Worm (Caenorhabditis elegans) whole organism, L2 larva: Measurements from ENCODE around the gene moc-6.

Experiments used
- C34F6.9 ChIP-seq: fragments of 150-350 bp; optimal IDR thresholded peaks from 2 replicates; lab custom pipeline; 2014; ENCODE audit warnings: missing biosample characterization, missing genetic modification characterization
- F13H6.1 ChIP-seq: sonication (generic microtip); optimal IDR thresholded peaks from 2 replicates; lab custom pipeline; 2016; ENCODE audit warnings: missing genetic modification characterization, missing compliant biosample characterization
- R02D3.7 ChIP-seq: fragments of 150-350 bp; optimal IDR thresholded peaks from 2 replicates; lab custom pipeline; 2014; ENCODE audit warnings: missing biosample characterization, missing genetic modification characterization
- Y55F3AM.14 ChIP-seq: fragments of 200-800 bp; sonication (Bioruptor generic); optimal IDR thresholded peaks from 2 replicates; lab custom pipeline; 2018; ENCODE audit warnings: mild to moderate bottlenecking, missing genetic modification characterization, missing compliant biosample characterization
- ZK546.5 ChIP-seq: sonication (generic microtip); optimal IDR thresholded peaks from 2 replicates; lab custom pipeline; 2017; ENCODE audit warnings: missing biosample characterization, missing genetic modification characterization
- alr-1 ChIP-seq: fragments of 150-350 bp; optimal IDR thresholded peaks from 2 replicates; lab custom pipeline; 2014; ENCODE audit warnings: missing biosample characterization, missing genetic modification characterization
- ama-1 ChIP-seq: fragments of 150-350 bp; optimal IDR thresholded peaks from 2 replicates; lab custom pipeline; 2018; ENCODE audit warnings: inconsistent platforms
- blmp-1 ChIP-seq: sonication (generic microtip); optimal IDR thresholded peaks from 2 replicates; lab custom pipeline; 2017; ENCODE audit warnings: missing genetic modification characterization, mild to moderate bottlenecking, missing compliant biosample characterization, antibody characterized with exemption, moderate library complexity; ENCODE audit not compliant: insufficient read depth
- ceh-16 ChIP-seq: fragments of 150-350 bp; optimal IDR thresholded peaks from 2 replicates; lab custom pipeline; 2014; ENCODE audit warnings: missing biosample characterization, missing genetic modification characterization
- ceh-82 ChIP-seq: fragments of 150-350 bp; optimal IDR thresholded peaks from 2 replicates; lab custom pipeline; 2014; ENCODE audit warnings: missing biosample characterization, missing genetic modification characterization
- crh-2 ChIP-seq: sonication (generic microtip); optimal IDR thresholded peaks from 2 replicates; lab custom pipeline; 2017; ENCODE audit warnings: missing biosample characterization, missing genetic modification characterization
- dmd-4 ChIP-seq: sonication (generic microtip); optimal IDR thresholded peaks from 2 replicates; lab custom pipeline; 2017; ENCODE audit warnings: missing biosample characterization, missing genetic modification characterization
- egl-27 ChIP-seq: sonication (generic microtip); optimal IDR thresholded peaks from 3 replicates; lab custom pipeline; 2017; ENCODE audit warnings: missing biosample characterization, missing genetic modification reagents, missing genetic modification characterization
- elt-1 ChIP-seq: fragments of 150-350 bp; optimal IDR thresholded peaks from 2 replicates; lab custom pipeline; 2014; ENCODE audit warnings: missing biosample characterization, missing genetic modification characterization
- elt-3 ChIP-seq: sonication (generic microtip); optimal IDR thresholded peaks from 2 replicates; lab custom pipeline; 2017; ENCODE audit warnings: missing biosample characterization, missing genetic modification characterization
- fos-1 ChIP-seq: fragments of 150-350 bp; optimal IDR thresholded peaks from 2 replicates; lab custom pipeline; 2014; ENCODE audit warnings: missing biosample characterization, missing genetic modification characterization
- gmeb-1 ChIP-seq: fragments of 150-350 bp; optimal IDR thresholded peaks from 2 replicates; lab custom pipeline; 2014; ENCODE audit warnings: missing biosample characterization, missing genetic modification characterization
- lin-11 ChIP-seq: fragments of 150-350 bp; sonication (generic microtip); optimal IDR thresholded peaks from 2 replicates; lab custom pipeline; 2014; ENCODE audit warnings: missing biosample characterization, missing genetic modification characterization, inconsistent platforms, mixed read lengths
- lin-13 ChIP-seq: fragments of 150-350 bp; optimal IDR thresholded peaks from 2 replicates; lab custom pipeline; 2014; ENCODE audit warnings: missing biosample characterization, missing genetic modification reagents, missing genetic modification characterization
- lin-39 ChIP-seq: fragments of 150-350 bp; optimal IDR thresholded peaks from 2 replicates; lab custom pipeline; 2014; ENCODE audit warnings: missing biosample characterization, missing genetic modification reagents, missing genetic modification characterization
- lsy-2 ChIP-seq, 2 experiments: fragments of 150-350 bp in 1 of 2; sonication (generic microtip) in 1 of 2; optimal IDR thresholded peaks; 2 replicates each; lab custom pipeline; 2014 to 2017; ENCODE audit warnings: missing biosample characterization in 2 of 2, missing genetic modification characterization in 2 of 2
- mab-5 ChIP-seq: fragments of 150-350 bp; optimal IDR thresholded peaks from 2 replicates; lab custom pipeline; 2014; ENCODE audit warnings: missing biosample characterization, missing genetic modification characterization
- mdl-1 ChIP-seq, 2 experiments: fragments of 150-350 bp in 1 of 2; sonication (generic microtip) in 1 of 2; optimal IDR thresholded peaks; 2 replicates each; lab custom pipeline; 2017; ENCODE audit warnings: missing biosample characterization in 2 of 2, missing genetic modification characterization in 2 of 2
- nhr-12 ChIP-seq: fragments of 150-350 bp; optimal IDR thresholded peaks from 2 replicates; lab custom pipeline; 2014; ENCODE audit warnings: missing biosample characterization, missing genetic modification characterization
- nhr-129 ChIP-seq: fragments of 150-350 bp; optimal IDR thresholded peaks from 2 replicates; lab custom pipeline; 2014; ENCODE audit warnings: missing biosample characterization, missing genetic modification characterization
- nhr-237 ChIP-seq: fragments of 150-350 bp; optimal IDR thresholded peaks from 2 replicates; lab custom pipeline; 2014; ENCODE audit warnings: missing biosample characterization, missing genetic modification characterization
- nhr-25 ChIP-seq: fragments of 150-350 bp; sonication (generic microtip); optimal IDR thresholded peaks from 3 replicates; lab custom pipeline; 2014; ENCODE audit warnings: missing biosample characterization, missing genetic modification characterization
- nhr-6 ChIP-seq: fragments of 150-350 bp; optimal IDR thresholded peaks from 2 replicates; lab custom pipeline; 2014; ENCODE audit warnings: missing biosample characterization, missing genetic modification characterization
- peb-1 ChIP-seq: fragments of 150-350 bp; optimal IDR thresholded peaks from 2 replicates; lab custom pipeline; 2014; ENCODE audit warnings: missing biosample characterization, missing genetic modification characterization
- skn-1 ChIP-seq: sonication (generic microtip); optimal IDR thresholded peaks from 2 replicates; lab custom pipeline; 2017; ENCODE audit warnings: missing biosample characterization, missing genetic modification characterization
- sma-3 ChIP-seq: sonication (generic microtip); optimal IDR thresholded peaks from 2 replicates; lab custom pipeline; 2016; ENCODE audit warnings: missing genetic modification reagents, missing genetic modification characterization, missing compliant biosample characterization
- sma-9 ChIP-seq, 2 experiments: fragments of 150-350 bp in 1 of 2; sonication (generic microtip) in 1 of 2; optimal IDR thresholded peaks; 2 replicates each; lab custom pipeline; 2014 to 2016; ENCODE audit warnings: missing genetic modification characterization in 2 of 2, mild to moderate bottlenecking in 1 of 2, missing biosample characterization in 1 of 2, missing compliant biosample characterization in 1 of 2, missing genetic modification reagents in 1 of 2, moderate library complexity in 1 of 2
- unc-55 ChIP-seq: fragments of 150-350 bp; sonication (generic microtip); optimal IDR thresholded peaks from 3 replicates; lab custom pipeline; 2014; ENCODE audit warnings: missing biosample characterization, missing genetic modification reagents, missing genetic modification characterization
- unc-62 ChIP-seq: fragments of 150-350 bp; optimal IDR thresholded peaks from 2 replicates; lab custom pipeline; 2014; ENCODE audit warnings: missing biosample characterization, missing genetic modification reagents, missing genetic modification characterization
- zag-1 ChIP-seq: fragments of 150-350 bp; optimal IDR thresholded peaks from 2 replicates; lab custom pipeline; 2014; ENCODE audit warnings: missing biosample characterization, missing genetic modification characterization
- ztf-11 ChIP-seq: sonication (generic microtip); optimal IDR thresholded peaks from 2 replicates; lab custom pipeline; 2017; ENCODE audit warnings: missing biosample characterization, missing genetic modification characterization

The moc-6 gene

ce11 chrIII:5181217-5181616 is 14.6 kb upstream of the moc-6 start:
- TF ChIP-seq nhr-129 (tag; lab: Kevin White, UChicago) (peak; percentile 42), fos-1 (tag; lab: Kevin White, UChicago) (peak; percentile 22), mab-5 (tag; lab: Kevin White, UChicago) (no peak)

ce11 chrIII:5181641-5182040 is 14.1 kb upstream of the moc-6 start:
- TF ChIP-seq unc-62 (GFP tag; lab: Kevin White, UChicago) (no peak), fos-1 (tag; lab: Kevin White, UChicago) (no peak), dmd-4 (tag; lab: Kevin White, UChicago) (no peak), skn-1 (tag; lab: Kevin White, UChicago) (no peak), zag-1 (tag; lab: Kevin White, UChicago) (no peak), nhr-237 (tag; lab: Kevin White, UChicago) (no peak), nhr-129 (tag; lab: Kevin White, UChicago) (no peak), C34F6.9 (no peak), ztf-11 (tag; lab: Kevin White, UChicago) (no peak), F13H6.1 (no peak), unc-55 (GFP tag; lab: Kevin White, UChicago) (no peak)
- TF ChIP-seq, all 48 proteins: peak for 0

- TF ChIP-seq nhr-12 (tag; lab: Kevin White, UChicago) (no peak), zag-1 (tag; lab: Kevin White, UChicago) (no peak), nhr-129 (tag; lab: Kevin White, UChicago) (peak; percentile 36), unc-55 (GFP tag; lab: Kevin White, UChicago) (peak; percentile 3), ceh-82 (tag; lab: Kevin White, UChicago) (no peak), dmd-4 (tag; lab: Kevin White, UChicago) (no peak), mdl-1 (tag; optimal IDR thresholded peaks at IDR 0.05; lab: Kevin White, UChicago) (no peak)
- TF ChIP-seq, all 48 proteins: peak for 2
Observed at ce11 chrIII:5183372-5183771, 12.4 kb upstream of the moc-6 start.

ce11 chrIII:5185620-5186019 is 10.2 kb upstream of the moc-6 start, which contains the start of gene pup-2:
TSS of gene pup-2 (plus strand) at chrIII:5185920.
- TF ChIP-seq blmp-1 (tag; lab: Kevin White, UChicago) (no peak), elt-3 (no peak), nhr-6 (tag; lab: Kevin White, UChicago) (no peak), elt-1 (tag; lab: Kevin White, UChicago) (no peak), nhr-12 (tag; lab: Kevin White, UChicago) (no peak)

ce11 chrIII:5188426-5188825 is 7.4 kb upstream of the moc-6 start, which contains the start of gene K10D2.8:
TSS of gene K10D2.8 (plus strand) at chrIII:5188726.
- TF ChIP-seq lin-11 (tag; lab: Kevin White, UChicago) = no peak
- TF ChIP-seq unc-62 (GFP tag; lab: Kevin White, UChicago) = no peak
- no peak for TF ChIP-seq ztf-11 (tag; lab: Kevin White, UChicago)
- TF ChIP-seq lin-39 (tag; lab: Kevin White, UChicago) = no peak
- no peak for TF ChIP-seq peb-1
- no peak for TF ChIP-seq nhr-12 (tag; lab: Kevin White, UChicago)
- TF ChIP-seq lsy-2 (tag; optimal IDR thresholded peaks at IDR 0.05; lab: Kevin White, UChicago) = no peak
- no peak for TF ChIP-seq alr-1 (tag; lab: Kevin White, UChicago)
- TF ChIP-seq F13H6.1 = no peak
- TF ChIP-seq unc-55 (GFP tag; lab: Kevin White, UChicago) = no peak
- TF ChIP-seq elt-1 (tag; lab: Kevin White, UChicago) = no peak
- no peak for TF ChIP-seq R02D3.7
- TF ChIP-seq ama-1 (lab: Kevin White, UChicago) = no peak
- no peak for TF ChIP-seq ceh-82 (tag; lab: Kevin White, UChicago)
- no peak for TF ChIP-seq sma-3 (GFP tag; lab: Kevin White, UChicago)
- no peak for TF ChIP-seq mab-5 (tag; lab: Kevin White, UChicago)
- TF ChIP-seq skn-1 (tag; lab: Kevin White, UChicago) = no peak
- TF ChIP-seq nhr-129 (tag; lab: Kevin White, UChicago) = no peak
- no peak for TF ChIP-seq zag-1 (tag; lab: Kevin White, UChicago)
- no peak for TF ChIP-seq ZK546.5 (tag; lab: Kevin White, UChicago)

- no peak for TF ChIP-seq zag-1 (tag; lab: Kevin White, UChicago)
- TF ChIP-seq ztf-11 (tag; lab: Kevin White, UChicago) = no peak
- TF ChIP-seq dmd-4 (tag; lab: Kevin White, UChicago) = no peak
- no peak for TF ChIP-seq skn-1 (tag; lab: Kevin White, UChicago)
- peak; percentile 45 for TF ChIP-seq sma-3 (GFP tag; lab: Kevin White, UChicago)
- TF ChIP-seq F13H6.1 = peak; percentile 13
- peak; percentile 50 for TF ChIP-seq sma-9 (GFP tag; optimal IDR thresholded peaks at IDR 0.05; lab: Kevin White, UChicago)
- TF ChIP-seq sma-9 (tag; optimal IDR thresholded peaks at IDR 0.05; lab: Kevin White, UChicago) = no peak
- TF ChIP-seq ceh-16 (tag; lab: Kevin White, UChicago) = no peak
- no peak for TF ChIP-seq egl-27 (tag; lab: Kevin White, UChicago)
- TF ChIP-seq lsy-2 (tag; optimal IDR thresholded peaks at IDR 0.05; lab: Kevin White, UChicago) = peak; percentile 3 to 43
- no peak for TF ChIP-seq nhr-129 (tag; lab: Kevin White, UChicago)
- no peak for TF ChIP-seq unc-62 (GFP tag; lab: Kevin White, UChicago)
- peak; percentile 24 for TF ChIP-seq nhr-25 (tag; lab: Kevin White, UChicago)
- TF ChIP-seq crh-2 (tag; lab: Kevin White, UChicago) = no peak
- TF ChIP-seq ZK546.5 (tag; lab: Kevin White, UChicago) = no peak
- no peak for TF ChIP-seq lin-13 (GFP tag; lab: Kevin White, UChicago)
- TF ChIP-seq blmp-1 (tag; lab: Kevin White, UChicago) = no peak
- TF ChIP-seq unc-55 (GFP tag; lab: Kevin White, UChicago) = peak; percentile 2
- TF ChIP-seq R02D3.7 = no peak
- TF ChIP-seq gmeb-1 (tag; lab: Kevin White, UChicago) = peak; percentile 88
- no peak for TF ChIP-seq Y55F3AM.14 (GFP tag; lab: Kevin White, UChicago)
- TF ChIP-seq lin-39 (tag; lab: Kevin White, UChicago) = no peak
Observed at ce11 chrIII:5190179-5190578, 5.6 kb upstream of the moc-6 start.
